Worm (Caenorhabditis elegans): ENCODE data around the gene R02D5.8.

ce11 chrV:14476680-14477079 lies 42.5 kb downstream of the R02D5.8 start, which contains the start of gene clec-54:
- TF ChIP-seq med-1 (GFP tag; optimal IDR thresholded peaks at IDR 0.05; ENCODE audit: insufficient read depth): no peak
- no peak for TF ChIP-seq flt-1 (GFP tag; IDR thresholded peaks at IDR 0.05)
- no peak for TF ChIP-seq ztf-29 (GFP tag; IDR thresholded peaks at IDR 0.05)
- no peak for TF ChIP-seq ztf-23 (GFP tag; IDR thresholded peaks at IDR 0.05)
- no peak for TF ChIP-seq tab-1 (GFP tag; IDR thresholded peaks at IDR 0.05)
- TF ChIP-seq T22C8.4 (GFP tag; IDR thresholded peaks at IDR 0.05): no peak
- TF ChIP-seq ref-1 (GFP tag; conservative IDR thresholded peaks at IDR 0.05): no peak
- TF ChIP-seq klf-2 (GFP tag; conservative IDR thresholded peaks at IDR 0.05): no peak
- no peak for TF ChIP-seq cog-1 (tag; optimal IDR thresholded peaks at IDR 0.05)
